Fruit fly (Drosophila melanogaster) whole organism, pupa: ENCODE measurements around the gene dpr10.

Experiments
- CG13204 ChIP-seq: fragments of 200-800 bp; sonication (Bioruptor generic); optimal IDR thresholded peaks from 2 replicates; lab custom pipeline; 2018; ENCODE audit warnings: missing biosample characterization, mild to moderate bottlenecking, missing genetic modification characterization, moderate library complexity
- CG14655 ChIP-seq: fragments of 200-800 bp; sonication (Bioruptor generic); optimal IDR thresholded peaks from 3 replicates; lab custom pipeline; 2017; ENCODE audit warnings: mild to moderate bottlenecking, missing biosample characterization, missing genetic modification reagents, missing genetic modification characterization
- CG17806 ChIP-seq: fragments of 200-800 bp; sonication (Bioruptor generic); optimal IDR thresholded peaks from 2 replicates; lab custom pipeline; 2018; ENCODE audit warnings: missing biosample characterization, mild to moderate bottlenecking, missing genetic modification characterization, moderate library complexity
- CG34367 ChIP-seq: fragments of 200-800 bp; sonication (Bioruptor generic); optimal IDR thresholded peaks from 2 replicates; lab custom pipeline; 2018; ENCODE audit warnings: missing biosample characterization, mild to moderate bottlenecking, missing genetic modification characterization
- CG8159 ChIP-seq: fragments of 200-800 bp; sonication (Bioruptor generic); optimal IDR thresholded peaks from 3 replicates; lab custom pipeline; 2018; ENCODE audit warnings: missing biosample characterization, mild to moderate bottlenecking, missing genetic modification characterization, moderate library complexity
- CG9948 ChIP-seq: fragments of 200-800 bp; sonication (Bioruptor generic); optimal IDR thresholded peaks from 2 replicates; lab custom pipeline; 2018; ENCODE audit warnings: missing biosample characterization, mild to moderate bottlenecking, missing genetic modification characterization, moderate library complexity
- D1 ChIP-seq: fragments of 200-800 bp; sonication (Bioruptor generic); optimal IDR thresholded peaks from 2 replicates; lab custom pipeline; 2018; ENCODE audit warnings: missing biosample characterization, mild to moderate bottlenecking, missing genetic modification characterization, moderate library complexity
- EcR ChIP-seq: fragments of 200-800 bp; sonication (Bioruptor generic); optimal IDR thresholded peaks from 3 replicates; lab custom pipeline; 2019; ENCODE audit warnings: missing biosample characterization, missing genetic modification characterization, mild to moderate bottlenecking, moderate library complexity, missing genetic modification reagents
- Pif1A ChIP-seq: fragments of 200-800 bp; sonication (Bioruptor generic); optimal IDR thresholded peaks from 3 replicates; lab custom pipeline; 2016; ENCODE audit warnings: missing biosample characterization, missing genetic modification characterization
- Pif1B ChIP-seq: fragments of 200-800 bp; sonication (Bioruptor generic); optimal IDR thresholded peaks from 3 replicates; lab custom pipeline; 2016; ENCODE audit warnings: missing biosample characterization, missing genetic modification characterization
- Snoo ChIP-seq: fragments of 200-800 bp; sonication (Bioruptor generic); optimal IDR thresholded peaks from 3 replicates; lab custom pipeline; 2017; ENCODE audit warnings: missing biosample characterization, mild to moderate bottlenecking, missing genetic modification characterization, inconsistent platforms
- rn ChIP-seq: fragments of 200-800 bp; sonication (Bioruptor generic); IDR thresholded peaks from 2 replicates; pipeline ENCODE4 v1.3.6; 2022; ENCODE audit warnings: missing biosample characterization, missing genetic modification characterization

- TF ChIP-seq D1 (tag; lab: Kevin White, UChicago) (no peak), CG13204 (no peak), EcR (GFP tag; lab: Kevin White, UChicago) (no peak), CG14655 (GFP tag; lab: Kevin White, UChicago) (no peak), Pif1B (GFP tag; lab: Kevin White, UChicago) (no peak), CG9948 (tag; lab: Kevin White, UChicago) (no peak), CG17806 (no peak), rn (no peak), Snoo (no peak), Pif1A (no peak), CG8159 (tag; lab: Kevin White, UChicago) (no peak), CG34367 (tag; lab: Kevin White, UChicago) (no peak)
Observed at dm6 chr3L:10220064-10220463, 34.2 kb upstream of the dpr10 start, which contains the start of gene CG32055.
